Worm (Caenorhabditis elegans) whole organism, L3 larva: ENCODE measurements around the gene frpr-16.

ENCODE experiments used
- R02D3.7 ChIP-seq: fragments of 150-350 bp; optimal IDR thresholded peaks from 2 replicates; lab custom pipeline; 2014; ENCODE audit warnings: missing biosample characterization, missing genetic modification characterization
- ZK546.5 ChIP-seq: sonication (generic microtip); optimal IDR thresholded peaks from 2 replicates; lab custom pipeline; 2017; ENCODE audit warnings: missing biosample characterization, missing genetic modification characterization
- ama-1 ChIP-seq: fragments of 150-350 bp; optimal IDR thresholded peaks from 2 replicates; lab custom pipeline; 2018
- ceh-16 ChIP-seq: sonication (generic microtip); optimal IDR thresholded peaks from 2 replicates; lab custom pipeline; 2017; ENCODE audit warnings: missing biosample characterization, missing genetic modification characterization
- ceh-82 ChIP-seq: fragments of 150-350 bp; optimal IDR thresholded peaks from 2 replicates; lab custom pipeline; 2014; ENCODE audit warnings: missing biosample characterization, missing genetic modification characterization
- ceh-9 ChIP-seq: sonication (generic microtip); optimal IDR thresholded peaks from 2 replicates; lab custom pipeline; 2018; ENCODE audit warnings: missing biosample characterization, missing genetic modification characterization
- egl-27 ChIP-seq: sonication (generic microtip); optimal IDR thresholded peaks from 4 replicates; lab custom pipeline; 2017; ENCODE audit warnings: missing biosample characterization, missing genetic modification reagents, missing genetic modification characterization
- egl-5 ChIP-seq: fragments of 150-350 bp; optimal IDR thresholded peaks from 2 replicates; lab custom pipeline; 2017; ENCODE audit warnings: missing biosample characterization, missing genetic modification reagents, missing genetic modification characterization, inconsistent platforms
- elt-1 ChIP-seq: fragments of 150-350 bp; optimal IDR thresholded peaks from 2 replicates; lab custom pipeline; 2014; ENCODE audit warnings: missing biosample characterization, missing genetic modification characterization
- elt-2 ChIP-seq: sonication (generic microtip); optimal IDR thresholded peaks from 2 replicates; lab custom pipeline; 2016; ENCODE audit warnings: missing genetic modification reagents, mild to moderate bottlenecking, missing genetic modification characterization, missing compliant biosample characterization
- elt-3 ChIP-seq, 3 experiments: fragments of 150-350 bp in 1 of 3; sonication (generic microtip) in 2 of 3; optimal IDR thresholded peaks; 2 replicates in 2 of 3; 4 replicates in 1 of 3; lab custom pipeline; 2014 to 2017; ENCODE audit warnings: missing biosample characterization in 3 of 3, missing genetic modification characterization in 3 of 3
- eor-1 ChIP-seq, 2 experiments: fragments of 150-350 bp; optimal IDR thresholded peaks; 2 replicates each; lab custom pipeline; 2014 to 2018; ENCODE audit warnings: missing biosample characterization in 2 of 2, missing genetic modification characterization in 2 of 2
- fkh-10 ChIP-seq: sonication (generic microtip); optimal IDR thresholded peaks from 2 replicates; lab custom pipeline; 2017; ENCODE audit warnings: missing biosample characterization, missing genetic modification reagents, missing genetic modification characterization
- hmg-11 ChIP-seq: sonication (generic microtip); optimal IDR thresholded peaks from 2 replicates; lab custom pipeline; 2016; ENCODE audit warnings: missing genetic modification characterization, missing compliant biosample characterization
- lin-15B ChIP-seq: fragments of 150-350 bp; optimal IDR thresholded peaks from 2 replicates; lab custom pipeline; 2014; ENCODE audit warnings: missing biosample characterization, missing genetic modification characterization
- lsy-12 ChIP-seq: sonication (generic microtip); optimal IDR thresholded peaks from 2 replicates; lab custom pipeline; 2016; ENCODE audit warnings: mild to moderate bottlenecking, missing genetic modification characterization, missing compliant biosample characterization
- mdl-1 ChIP-seq: fragments of 150-350 bp; optimal IDR thresholded peaks from 2 replicates; lab custom pipeline; 2014; ENCODE audit warnings: missing biosample characterization, missing genetic modification characterization
- mml-1 ChIP-seq: fragments of 150-350 bp; sonication (generic microtip); optimal IDR thresholded peaks from 3 replicates; lab custom pipeline; 2014; ENCODE audit warnings: missing biosample characterization, missing genetic modification characterization
- nfya-1 ChIP-seq: sonication (generic microtip); optimal IDR thresholded peaks from 2 replicates; lab custom pipeline; 2017; ENCODE audit warnings: missing genetic modification characterization, mild to moderate bottlenecking, missing compliant biosample characterization, antibody characterized with exemption, moderate library complexity; ENCODE audit not compliant: insufficient read depth
- nhr-12 ChIP-seq: fragments of 150-350 bp; optimal IDR thresholded peaks from 2 replicates; lab custom pipeline; 2014; ENCODE audit warnings: missing biosample characterization, missing genetic modification characterization
- nhr-23 ChIP-seq: fragments of 150-350 bp; optimal IDR thresholded peaks from 2 replicates; lab custom pipeline; 2014; ENCODE audit warnings: missing biosample characterization, missing genetic modification reagents, missing genetic modification characterization
- nhr-237 ChIP-seq: fragments of 150-350 bp; optimal IDR thresholded peaks from 2 replicates; lab custom pipeline; 2014; ENCODE audit warnings: missing biosample characterization, missing genetic modification characterization
- nhr-25 ChIP-seq: sonication (generic microtip); optimal IDR thresholded peaks from 2 replicates; lab custom pipeline; 2017; ENCODE audit warnings: missing biosample characterization, missing genetic modification characterization
- nhr-28 ChIP-seq: fragments of 150-350 bp; optimal IDR thresholded peaks from 2 replicates; lab custom pipeline; 2014; ENCODE audit warnings: missing biosample characterization, missing genetic modification characterization
- nhr-67 ChIP-seq: fragments of 150-350 bp; optimal IDR thresholded peaks from 2 replicates; lab custom pipeline; 2014; ENCODE audit warnings: missing biosample characterization, missing genetic modification characterization
- nhr-76 ChIP-seq: fragments of 150-350 bp; sonication (generic microtip); optimal IDR thresholded peaks from 5 replicates; lab custom pipeline; 2014; ENCODE audit warnings: missing biosample characterization, missing genetic modification characterization
- pha-4 ChIP-seq: fragments of 150-350 bp; optimal IDR thresholded peaks from 2 replicates; lab custom pipeline; 2014; ENCODE audit warnings: missing biosample characterization, missing genetic modification reagents, missing genetic modification characterization
- pqm-1 ChIP-seq: fragments of 150-350 bp; optimal IDR thresholded peaks from 2 replicates; lab custom pipeline; 2017; ENCODE audit warnings: missing biosample characterization, missing genetic modification characterization, inconsistent platforms
- sea-2 ChIP-seq: fragments of 150-350 bp; sonication (generic microtip); optimal IDR thresholded peaks from 4 replicates; lab custom pipeline; 2014; ENCODE audit warnings: missing biosample characterization, missing genetic modification reagents, missing genetic modification characterization
- skn-1 ChIP-seq: fragments of 150-350 bp; optimal IDR thresholded peaks from 2 replicates; lab custom pipeline; 2014; ENCODE audit warnings: missing biosample characterization, missing genetic modification characterization
- snpc-4 ChIP-seq: fragments of 150-350 bp; optimal IDR thresholded peaks from 2 replicates; lab custom pipeline; 2014; ENCODE audit warnings: missing biosample characterization, missing genetic modification characterization
- tbx-2 ChIP-seq: sonication (generic microtip); optimal IDR thresholded peaks from 2 replicates; lab custom pipeline; 2016; ENCODE audit warnings: mild to moderate bottlenecking, missing genetic modification characterization, missing compliant biosample characterization
- unc-39 ChIP-seq: sonication (generic microtip); optimal IDR thresholded peaks from 4 replicates; lab custom pipeline; 2017; ENCODE audit warnings: missing biosample characterization, missing genetic modification characterization
- unc-62 ChIP-seq: fragments of 150-350 bp; sonication (generic microtip); optimal IDR thresholded peaks from 4 replicates; lab custom pipeline; 2014; ENCODE audit warnings: missing biosample characterization, missing genetic modification reagents, missing genetic modification characterization
- zag-1 ChIP-seq: fragments of 150-350 bp; optimal IDR thresholded peaks from 2 replicates; lab custom pipeline; 2014; ENCODE audit warnings: missing biosample characterization, missing genetic modification characterization
- ztf-11 ChIP-seq: fragments of 150-350 bp; optimal IDR thresholded peaks from 2 replicates; lab custom pipeline; 2014; ENCODE audit warnings: missing biosample characterization, missing genetic modification characterization
- ztf-4 ChIP-seq: fragments of 150-350 bp; optimal IDR thresholded peaks from 2 replicates; lab custom pipeline; 2014; ENCODE audit warnings: missing biosample characterization, missing genetic modification characterization

Gene frpr-16

DNA sequence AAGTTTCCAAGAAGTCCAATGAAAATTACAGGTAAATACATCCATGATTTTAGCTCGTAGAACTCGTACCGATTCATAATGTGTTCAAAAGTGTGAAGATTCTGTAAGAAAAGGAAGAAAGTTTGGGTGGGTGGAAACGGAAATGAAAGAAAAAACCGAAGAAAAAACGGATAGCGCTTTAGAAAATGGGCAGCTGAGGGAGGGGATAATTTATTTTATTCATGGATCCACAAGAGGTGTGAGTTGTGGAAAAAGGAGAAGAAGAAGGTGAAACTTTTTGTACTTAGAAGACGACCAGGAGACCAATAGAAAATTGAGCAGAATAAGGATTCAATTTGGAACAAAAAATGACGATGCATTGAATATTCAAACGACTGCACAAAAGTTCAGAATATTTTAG, at the start of gene frpr-16:
frpr-16 (minus strand) TSS at position 101 of the 400 bp plus-strand sequence.
- TF ChIP-seq ztf-4 (tag; lab: Kevin White, UChicago) (no peak), nhr-25 (tag; lab: Kevin White, UChicago) (no peak), zag-1 (tag; lab: Kevin White, UChicago) (no peak), nhr-12 (tag; lab: Kevin White, UChicago) (no peak), elt-1 (tag; lab: Kevin White, UChicago) (no peak), ama-1 (no peak), elt-3 (tag; optimal IDR thresholded peaks at IDR 0.05; lab: Kevin White, UChicago) (no peak), ceh-9 (no peak), nhr-237 (tag; lab: Kevin White, UChicago) (no peak)

DNA sequence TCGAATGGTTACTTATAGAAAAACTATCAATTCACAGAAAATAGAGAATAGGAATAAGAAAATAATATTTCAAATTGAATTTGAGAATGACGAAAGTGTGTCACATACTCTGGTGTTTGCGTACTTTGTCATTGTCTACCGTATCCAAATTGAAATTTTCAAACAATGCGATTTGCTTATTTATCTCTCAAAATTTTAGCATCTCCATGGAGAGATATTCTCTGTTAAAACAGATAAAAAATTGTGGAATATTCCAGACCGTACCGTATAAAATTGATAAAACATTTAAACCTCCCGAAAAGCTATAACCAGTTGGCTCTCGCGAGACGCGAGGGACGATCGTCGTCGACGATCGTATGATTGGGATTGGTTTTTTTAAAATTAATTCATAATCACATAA, 49.7 kb upstream of the frpr-16 start, which contains the start of gene fbf-1:
fbf-1 (minus strand) TSS at position 101 of the 400 bp plus-strand sequence.
- TF ChIP-seq ceh-9 (no peak), ceh-82 (tag; lab: Kevin White, UChicago) (no peak), nhr-28 (no peak), nhr-237 (tag; lab: Kevin White, UChicago) (no peak), ceh-16 (no peak), tbx-2 (tag; lab: Kevin White, UChicago) (no peak), eor-1 (tag; optimal IDR thresholded peaks at IDR 0.05; lab: Kevin White, UChicago) (no peak), lin-15B (tag; lab: Kevin White, UChicago) (no peak), elt-2 (no peak), ZK546.5 (tag; lab: Kevin White, UChicago) (no peak), skn-1 (tag; lab: Kevin White, UChicago) (no peak), ztf-11 (tag; lab: Kevin White, UChicago) (no peak), unc-39 (tag; lab: Kevin White, UChicago) (no peak), R02D3.7 (tag; lab: Kevin White, UChicago) (no peak), pha-4 (tag; lab: Kevin White, UChicago) (no peak), hmg-11 (no peak)

DNA sequence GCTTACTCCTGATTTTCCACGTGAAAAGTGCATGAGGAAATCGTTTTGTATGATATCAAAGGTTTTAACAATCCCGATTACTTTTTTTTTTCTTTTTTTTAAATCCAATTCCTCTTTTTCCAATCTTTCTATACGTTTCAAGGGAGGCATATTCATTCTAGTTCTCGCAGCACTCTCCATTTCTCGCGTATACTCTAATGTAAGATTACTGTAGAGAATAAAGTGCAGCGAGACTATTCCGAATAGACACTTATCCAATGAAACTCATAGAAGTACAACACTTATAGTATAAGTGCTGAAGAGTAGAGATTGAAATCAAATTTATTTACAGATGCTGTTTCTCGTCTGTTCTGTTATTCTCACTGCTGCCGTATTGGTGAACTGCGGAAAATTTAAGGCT, 46.6 kb upstream of the frpr-16 start, which contains the start of gene H12I13.6:
H12I13.6 (plus strand) TSS at position 301 of the 400 bp plus-strand sequence.
- TF ChIP-seq lsy-12 (tag; lab: Kevin White, UChicago), result no peak
- no peak for TF ChIP-seq elt-2
- TF ChIP-seq fkh-10 (GFP tag; lab: Kevin White, UChicago), result no peak
- TF ChIP-seq mml-1, result no peak
- no peak for TF ChIP-seq pqm-1
- no peak for TF ChIP-seq unc-62 (GFP tag; lab: Kevin White, UChicago)
- TF ChIP-seq mdl-1 (tag; lab: Kevin White, UChicago), result no peak
- no peak for TF ChIP-seq ceh-16
- TF ChIP-seq nhr-23, result no peak
- TF ChIP-seq nhr-67 (tag; lab: Kevin White, UChicago), result no peak
- TF ChIP-seq nfya-1 (tag; lab: Kevin White, UChicago), result no peak
- TF ChIP-seq ztf-11 (tag; lab: Kevin White, UChicago), result no peak
- no peak for TF ChIP-seq sea-2
- no peak for TF ChIP-seq snpc-4 (tag; lab: Kevin White, UChicago)
- no peak for TF ChIP-seq egl-27 (tag; lab: Kevin White, UChicago)

DNA sequence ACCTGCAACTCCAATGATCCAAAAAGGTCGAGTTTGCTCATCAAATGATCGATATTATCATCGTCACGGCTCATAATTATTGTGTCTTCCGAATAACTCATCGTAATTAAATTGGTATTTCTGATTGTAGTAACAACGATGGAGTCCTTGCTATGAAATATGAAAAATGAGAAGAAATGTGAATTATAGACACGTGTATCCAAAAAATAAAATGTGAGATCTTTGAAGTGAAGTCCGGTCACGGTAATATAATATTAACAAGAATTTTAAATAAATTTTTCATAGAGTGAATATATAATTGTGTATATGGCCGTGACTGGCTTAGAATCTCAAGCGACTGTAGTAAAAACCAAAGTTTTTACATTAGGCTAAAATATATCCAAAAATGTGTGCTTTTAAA, 36.1 kb upstream of the frpr-16 start, which contains the start of gene H12I13.1:
H12I13.1 (minus strand) TSS at position 101 of the 400 bp plus-strand sequence.
- TF ChIP-seq ceh-82 (tag; lab: Kevin White, UChicago) (no peak), ztf-11 (tag; lab: Kevin White, UChicago) (no peak), pha-4 (tag; lab: Kevin White, UChicago) (no peak), zag-1 (tag; lab: Kevin White, UChicago) (no peak), eor-1 (tag; optimal IDR thresholded peaks at IDR 0.05; lab: Kevin White, UChicago) (no peak), nhr-76 (no peak), nhr-25 (tag; lab: Kevin White, UChicago) (no peak), nhr-23 (no peak), sea-2 (no peak), egl-5 (tag; lab: Kevin White, UChicago) (no peak), nhr-67 (tag; lab: Kevin White, UChicago) (no peak), nhr-28 (no peak), fkh-10 (GFP tag; lab: Kevin White, UChicago) (no peak), lsy-12 (tag; lab: Kevin White, UChicago) (no peak)
